Fruit fly (Drosophila melanogaster) whole organism, embryonic: ENCODE measurements around the gene Kaz1-ORFB.

Source experiments
- CG11696 ChIP-seq: fragments of 200-800 bp; sonication (Bioruptor generic); IDR thresholded peaks from 2 replicates; pipeline ENCODE4 v1.3.6; 2022; ENCODE audit warnings: missing biosample characterization, missing genetic modification characterization
- CG11723 ChIP-seq: fragments of 200-800 bp; sonication (Bioruptor generic); optimal IDR thresholded peaks from 2 replicates; lab custom pipeline; 2017; ENCODE audit warnings: missing biosample characterization, mild to moderate bottlenecking, missing genetic modification characterization
- CG12155 ChIP-seq: fragments of 200-800 bp; sonication (Bioruptor generic); optimal IDR thresholded peaks from 3 replicates; lab custom pipeline; 2016; ENCODE audit warnings: missing biosample characterization, missing genetic modification characterization
- CG12391 ChIP-seq: fragments of 200-800 bp; sonication (Bioruptor generic); optimal IDR thresholded peaks from 3 replicates; lab custom pipeline; 2018; ENCODE audit warnings: missing biosample characterization, mild to moderate bottlenecking, missing genetic modification characterization, moderate library complexity
- CG12942 ChIP-seq: fragments of 200-800 bp; sonication (Bioruptor generic); optimal IDR thresholded peaks from 3 replicates; lab custom pipeline; 2016; ENCODE audit warnings: missing biosample characterization, missing genetic modification characterization
- CG13123 ChIP-seq: fragments of 200-800 bp; sonication (Bioruptor generic); optimal IDR thresholded peaks from 2 replicates; lab custom pipeline; 2016; ENCODE audit warnings: missing biosample characterization, missing genetic modification characterization
- CG13894 ChIP-seq: fragments of 200-800 bp; sonication (Bioruptor generic); optimal IDR thresholded peaks from 3 replicates; lab custom pipeline; 2018; ENCODE audit warnings: missing biosample characterization, mild to moderate bottlenecking, missing genetic modification characterization, moderate library complexity
- CG15514 ChIP-seq: fragments of 200-800 bp; sonication (Bioruptor generic); optimal IDR thresholded peaks from 3 replicates; lab custom pipeline; 2017; ENCODE audit warnings: missing biosample characterization, missing genetic modification characterization, mild to moderate bottlenecking, moderate library complexity, missing genetic modification reagents
- CG1602 ChIP-seq: fragments of 200-800 bp; sonication (Bioruptor generic); optimal IDR thresholded peaks from 3 replicates; lab custom pipeline; 2016; ENCODE audit warnings: missing biosample characterization, missing genetic modification characterization
- CG1603 ChIP-seq: fragments of 200-800 bp; sonication (Bioruptor generic); optimal IDR thresholded peaks from 2 replicates; lab custom pipeline; 2019; ENCODE audit warnings: missing biosample characterization, mild to moderate bottlenecking, missing genetic modification characterization, moderate library complexity
- CG17385 ChIP-seq: fragments of 200-800 bp; sonication (Bioruptor generic); optimal IDR thresholded peaks from 3 replicates; lab custom pipeline; 2018; ENCODE audit warnings: missing biosample characterization, mild to moderate bottlenecking, missing genetic modification characterization
- CG17802 ChIP-seq: fragments of 200-800 bp; sonication (Bioruptor generic); optimal IDR thresholded peaks from 2 replicates; lab custom pipeline; 2018; ENCODE audit warnings: missing biosample characterization, mild to moderate bottlenecking, missing genetic modification characterization, moderate library complexity
- CG17829 ChIP-seq: fragments of 200-800 bp; optimal IDR thresholded peaks from 2 replicates; lab custom pipeline; 2019; ENCODE audit warnings: missing biosample characterization, mild to moderate bottlenecking, missing genetic modification characterization, moderate library complexity
- CG18476 ChIP-seq: fragments of 200-800 bp; sonication (Bioruptor generic); optimal IDR thresholded peaks from 2 replicates; lab custom pipeline; 2016; ENCODE audit warnings: missing biosample characterization, mild to moderate bottlenecking, missing genetic modification characterization
- CG2120 ChIP-seq: fragments of 200-800 bp; sonication (Bioruptor generic); optimal IDR thresholded peaks from 3 replicates; lab custom pipeline; 2016; ENCODE audit warnings: missing biosample characterization, missing genetic modification characterization
- CG2199 ChIP-seq: fragments of 200-800 bp; sonication (Bioruptor generic); IDR thresholded peaks from 3 replicates; pipeline ENCODE4 v1.3.6; 2022; ENCODE audit warnings: missing biosample characterization, missing genetic modification characterization
- CG2889 ChIP-seq: fragments of 200-800 bp; sonication (Bioruptor generic); IDR thresholded peaks from 3 replicates; pipeline ENCODE4 v1.3.6; 2022; ENCODE audit warnings: missing biosample characterization, missing genetic modification characterization
- CG32532 ChIP-seq: fragments of 200-800 bp; sonication (Bioruptor generic); IDR thresholded peaks from 2 replicates; pipeline ENCODE4 v1.3.6; 2022; ENCODE audit warnings: missing biosample characterization, missing genetic modification characterization
- CG34376 ChIP-seq: fragments of 200-800 bp; sonication (Bioruptor generic); optimal IDR thresholded peaks from 2 replicates; lab custom pipeline; 2018; ENCODE audit warnings: missing biosample characterization, mild to moderate bottlenecking, missing genetic modification characterization
- CG3838 ChIP-seq: fragments of 200-800 bp; sonication (Bioruptor generic); optimal IDR thresholded peaks from 3 replicates; lab custom pipeline; 2016; ENCODE audit warnings: missing biosample characterization, missing genetic modification characterization
- CG3995 ChIP-seq: fragments of 200-800 bp; sonication (Bioruptor generic); optimal IDR thresholded peaks from 3 replicates; lab custom pipeline; 2016; ENCODE audit warnings: missing biosample characterization, missing genetic modification characterization
- CG4328 ChIP-seq: fragments of 200-800 bp; sonication (Bioruptor generic); optimal IDR thresholded peaks from 3 replicates; lab custom pipeline; 2017; ENCODE audit warnings: missing biosample characterization, missing genetic modification reagents, missing genetic modification characterization
- CG5953 ChIP-seq: fragments of 200-800 bp; sonication (Bioruptor generic); IDR thresholded peaks from 2 replicates; pipeline ENCODE4 v1.3.6; 2022; ENCODE audit warnings: missing biosample characterization, missing genetic modification characterization
- CG6175 ChIP-seq: fragments of 200-800 bp; sonication (Bioruptor generic); IDR thresholded peaks from 3 replicates; pipeline ENCODE4 v1.3.6; 2022; ENCODE audit warnings: missing biosample characterization, missing genetic modification characterization
- CG7556 ChIP-seq: fragments of 200-800 bp; sonication (Bioruptor generic); optimal IDR thresholded peaks from 2 replicates; lab custom pipeline; 2017; ENCODE audit warnings: missing biosample characterization, mild to moderate bottlenecking, missing genetic modification characterization
- CG9797 ChIP-seq: fragments of 200-800 bp; sonication (Bioruptor generic); optimal IDR thresholded peaks from 3 replicates; lab custom pipeline; 2018; ENCODE audit warnings: missing biosample characterization, mild to moderate bottlenecking, missing genetic modification characterization
- CG9876 ChIP-seq: fragments of 200-800 bp; sonication (Bioruptor generic); optimal IDR thresholded peaks from 2 replicates; lab custom pipeline; 2016; ENCODE audit warnings: missing biosample characterization, missing genetic modification characterization
- CHES-1-like ChIP-seq: fragments of 200-800 bp; sonication (Bioruptor generic); optimal IDR thresholded peaks from 2 replicates; lab custom pipeline; 2016; ENCODE audit warnings: missing biosample characterization, missing genetic modification characterization
- Ets65A ChIP-seq: fragments of 200-800 bp; sonication (Bioruptor generic); peaks from one replicate; lab custom pipeline; 2016; ENCODE audit warnings: missing biosample characterization, missing genetic modification characterization
- Fer3 ChIP-seq: fragments of 200-800 bp; sonication (Bioruptor generic); optimal IDR thresholded peaks from 2 replicates; lab custom pipeline; 2018; ENCODE audit warnings: missing biosample characterization, mild to moderate bottlenecking, missing genetic modification characterization, moderate library complexity
- Hand ChIP-seq: fragments of 200-800 bp; sonication (Bioruptor generic); optimal IDR thresholded peaks from 2 replicates; lab custom pipeline; 2017; ENCODE audit warnings: mild to moderate bottlenecking, missing biosample characterization, missing genetic modification reagents, missing genetic modification characterization
- Myb ChIP-seq: fragments of 200-800 bp; sonication (Bioruptor generic); optimal IDR thresholded peaks from 2 replicates; lab custom pipeline; 2016; ENCODE audit warnings: missing biosample characterization, missing genetic modification characterization
- NFAT ChIP-seq: fragments of 200-800 bp; sonication (Bioruptor generic); IDR thresholded peaks from 2 replicates; pipeline ENCODE4 v1.3.6; 2022; ENCODE audit warnings: missing biosample characterization, missing genetic modification characterization
- NK7.1 ChIP-seq: fragments of 200-800 bp; sonication (Bioruptor generic); optimal IDR thresholded peaks from 3 replicates; lab custom pipeline; 2016; ENCODE audit warnings: missing biosample characterization, missing genetic modification characterization
- Rx ChIP-seq: fragments of 200-800 bp; sonication (Bioruptor generic); IDR thresholded peaks from 2 replicates; pipeline ENCODE4 v1.3.6; 2022; ENCODE audit warnings: missing biosample characterization, missing genetic modification characterization
- Scr ChIP-seq: fragments of 200-800 bp; sonication (Bioruptor generic); IDR thresholded peaks from 2 replicates; pipeline ENCODE4 v1.3.6; 2022; ENCODE audit warnings: missing biosample characterization, missing genetic modification characterization; ENCODE audit not compliant: partially characterized antibody
- Xbp1 ChIP-seq: fragments of 200-800 bp; sonication (Bioruptor generic); optimal IDR thresholded peaks from 3 replicates; lab custom pipeline; 2016; ENCODE audit warnings: missing biosample characterization, mild to moderate bottlenecking, missing genetic modification characterization
- ase ChIP-seq: fragments of 200-800 bp; sonication (Bioruptor generic); IDR thresholded peaks from 3 replicates; pipeline ENCODE4 v1.3.6; 2022; ENCODE audit warnings: missing biosample characterization, missing genetic modification characterization
- bowl ChIP-seq: fragments of 200-800 bp; sonication (Bioruptor generic); IDR thresholded peaks from 2 replicates; pipeline ENCODE4 v1.3.6; 2022; ENCODE audit warnings: missing biosample characterization, missing genetic modification characterization
- btn ChIP-seq: fragments of 200-800 bp; sonication (Bioruptor generic); optimal IDR thresholded peaks from 2 replicates; lab custom pipeline; 2016; ENCODE audit warnings: missing biosample characterization, missing genetic modification characterization
- grn ChIP-seq: fragments of 200-800 bp; sonication (Bioruptor generic); optimal IDR thresholded peaks from 3 replicates; lab custom pipeline; 2017; ENCODE audit warnings: missing biosample characterization, missing genetic modification characterization
- gsb-n ChIP-seq: fragments of 200-800 bp; sonication (Bioruptor generic); optimal IDR thresholded peaks from 3 replicates; lab custom pipeline; 2018; ENCODE audit warnings: missing biosample characterization, mild to moderate bottlenecking, missing genetic modification characterization
- gt ChIP-seq: fragments of 200-800 bp; sonication (Bioruptor generic); IDR thresholded peaks from 2 replicates; pipeline ENCODE4 v1.3.6; 2022; ENCODE audit warnings: missing biosample characterization, missing genetic modification characterization
- lbe ChIP-seq: fragments of 200-800 bp; sonication (Bioruptor generic); optimal IDR thresholded peaks from 2 replicates; lab custom pipeline; 2016; ENCODE audit warnings: missing biosample characterization, mild to moderate bottlenecking, missing genetic modification characterization
- maf-S ChIP-seq: fragments of 200-800 bp; sonication (Bioruptor generic); optimal IDR thresholded peaks from 2 replicates; lab custom pipeline; 2016; ENCODE audit warnings: missing biosample characterization, missing genetic modification characterization
- nau ChIP-seq: fragments of 200-800 bp; sonication (Bioruptor generic); optimal IDR thresholded peaks from 3 replicates; lab custom pipeline; 2017; ENCODE audit warnings: missing biosample characterization, mild to moderate bottlenecking, missing genetic modification characterization, missing genetic modification reagents
- sc ChIP-seq, 3 experiments: fragments of >200 bp in 2 of 3; fragments of 200-800 bp in 1 of 3; sonication (Bioruptor generic) in 1 of 3; optimal IDR thresholded peaks; 2 replicates in 2 of 3; 3 replicates in 1 of 3; lab custom pipeline; 2017; ENCODE audit warnings: mild to moderate bottlenecking in 1 of 3, missing biosample characterization in 1 of 3, missing genetic modification characterization in 1 of 3, missing genetic modification reagents in 1 of 3
- shn ChIP-seq: fragments of 200-800 bp; sonication (Bioruptor generic); optimal IDR thresholded peaks from 3 replicates; lab custom pipeline; 2016; ENCODE audit warnings: missing biosample characterization, missing genetic modification characterization
- tap ChIP-seq: fragments of 200-800 bp; optimal IDR thresholded peaks from 3 replicates; lab custom pipeline; 2019; ENCODE audit warnings: missing biosample characterization, mild to moderate bottlenecking, missing genetic modification characterization, moderate library complexity
- tgo ChIP-seq: fragments of 200-800 bp; sonication (Bioruptor generic); IDR thresholded peaks from 3 replicates; pipeline ENCODE4 v1.3.6; 2022; ENCODE audit warnings: missing biosample characterization, missing genetic modification characterization
- tin ChIP-seq: fragments of 200-800 bp; sonication (Bioruptor generic); optimal IDR thresholded peaks from 3 replicates; lab custom pipeline; 2016; ENCODE audit warnings: missing biosample characterization, missing genetic modification characterization
- unpg ChIP-seq: fragments of 200-800 bp; sonication (Bioruptor generic); optimal IDR thresholded peaks from 3 replicates; lab custom pipeline; 2018; ENCODE audit warnings: missing biosample characterization, mild to moderate bottlenecking, missing genetic modification characterization, moderate library complexity

Kaz1-ORFB gene

dm6 chr3L:174501-174900, 41.9 kb upstream of the Kaz1-ORFB start (continued):
- TF ChIP-seq CG3838 (no peak), bowl (no peak), unpg (GFP tag; lab: Kevin White, UChicago) (no peak), ase (GFP tag; lab: Robert Waterston, UW) (no peak), CG2199 (GFP tag; lab: Robert Waterston, UW) (no peak), CG1602 (GFP tag; lab: Kevin White, UChicago) (no peak), CG34376 (GFP tag; lab: Kevin White, UChicago) (no peak), Hand (GFP tag; lab: Kevin White, UChicago) (no peak), CG12155 (no peak), CG12942 (GFP tag; lab: Kevin White, UChicago) (no peak), Scr (GFP tag; lab: Robert Waterston, UW) (peak; percentile 89), Fer3 (tag; lab: Kevin White, UChicago) (no peak), grn (GFP tag; lab: Kevin White, UChicago) (no peak), tgo (GFP tag; lab: Robert Waterston, UW) (no peak), CG6175 (GFP tag; lab: Robert Waterston, UW) (no peak), CG3995 (GFP tag; lab: Kevin White, UChicago) (no peak), shn (GFP tag; lab: Kevin White, UChicago) (no peak), CG17802 (tag; lab: Kevin White, UChicago) (no peak), Xbp1 (no peak), CG32532 (GFP tag; lab: Robert Waterston, UW) (no peak), CG11723 (GFP tag; lab: Kevin White, UChicago) (no peak), CG11696 (GFP tag; lab: Robert Waterston, UW) (no peak), CG4328 (GFP tag; lab: Kevin White, UChicago) (no peak), CHES-1-like (no peak), NK7.1 (GFP tag; lab: Kevin White, UChicago) (no peak), tap (no peak), NFAT (no peak), CG2120 (peak; percentile 28), tin (GFP tag; lab: Kevin White, UChicago) (no peak), CG9797 (no peak), CG2889 (GFP tag; lab: Robert Waterston, UW) (no peak), nau (GFP tag; lab: Kevin White, UChicago) (no peak), CG1603 (tag; lab: Kevin White, UChicago) (peak; percentile 36), CG13894 (tag; lab: Kevin White, UChicago) (peak; percentile 19), maf-S (GFP tag; lab: Kevin White, UChicago) (no peak), CG15514 (GFP tag; lab: Kevin White, UChicago) (peak; percentile 64), sc (optimal IDR thresholded peaks at IDR 0.05; lab: Kevin White, UChicago) (no peak), sc (GFP tag; optimal IDR thresholded peaks at IDR 0.05; lab: Kevin White, UChicago) (no peak), gsb-n (tag; lab: Kevin White, UChicago) (no peak), gt (no peak), Ets65A (GFP tag; lab: Kevin White, UChicago) (no peak), btn (no peak), CG12391 (tag; lab: Kevin White, UChicago) (no peak), CG5953 (GFP tag; lab: Robert Waterston, UW) (no peak), lbe (peak; percentile 10), Myb (GFP tag; lab: Kevin White, UChicago) (peak; percentile 94), CG7556 (GFP tag; lab: Kevin White, UChicago) (no peak), CG9876 (GFP tag; lab: Kevin White, UChicago) (no peak), CG13123 (GFP tag; lab: Kevin White, UChicago) (no peak), Rx (GFP tag; lab: Robert Waterston, UW) (no peak), CG18476 (GFP tag; lab: Kevin White, UChicago) (no peak), CG17829 (tag; lab: Kevin White, UChicago) (no peak), CG17385 (no peak)
